Worm (Caenorhabditis elegans) whole organism, L4 larva: ENCODE results near the gene set-15.

Source experiments
- D1046.2 ChIP-seq: fragments of 200-800 bp; sonication (Bioruptor generic); IDR thresholded peaks from 2 replicates; pipeline ENCODE4 v1.3.6; 2022; ENCODE audit warnings: missing genetic modification characterization, missing compliant biosample characterization
- F10B5.3 ChIP-seq: sonication (generic microtip); optimal IDR thresholded peaks from 2 replicates; lab custom pipeline; 2016; ENCODE audit warnings: mild to moderate bottlenecking, missing genetic modification characterization, missing compliant biosample characterization
- F26F4.8 ChIP-seq: fragments of 200-800 bp; sonication (Bioruptor generic); conservative IDR thresholded peaks from 2 replicates; pipeline ENCODE4 v1.3.6; 2022; ENCODE audit warnings: missing genetic modification characterization, missing compliant biosample characterization
- F37D6.2 ChIP-seq: sonication (generic microtip); optimal IDR thresholded peaks from 2 replicates; lab custom pipeline; 2016; ENCODE audit warnings: mild to moderate bottlenecking, missing genetic modification characterization, missing compliant biosample characterization
- F44E2.7 ChIP-seq: fragments of 200-800 bp; sonication (Bioruptor generic); IDR thresholded peaks from 2 replicates; pipeline ENCODE4 v2.1.2; 2022; ENCODE audit warnings: missing genetic modification characterization, missing compliant biosample characterization
- F49E8.2 ChIP-seq: sonication (generic microtip); optimal IDR thresholded peaks from 2 replicates; lab custom pipeline; 2016; ENCODE audit warnings: missing compliant biosample characterization, mild to moderate bottlenecking, missing genetic modification characterization, borderline replicate concordance
- R02D3.7 ChIP-seq: fragments of 150-350 bp; sonication (generic microtip); optimal IDR thresholded peaks from 3 replicates; lab custom pipeline; 2014; ENCODE audit warnings: missing biosample characterization, missing genetic modification characterization
- Y48G9A.11 ChIP-seq: fragments of 200-800 bp; sonication (Bioruptor generic); IDR thresholded peaks from 2 replicates; pipeline ENCODE4 v1.3.6; 2022; ENCODE audit warnings: missing genetic modification reagents, missing genetic modification characterization, missing compliant biosample characterization
- aha-1 ChIP-seq: fragments of 150-350 bp; peaks from one replicate; lab custom pipeline; 2014; ENCODE audit warnings: missing biosample characterization, missing genetic modification characterization
- arid-1 ChIP-seq: fragments of 200-800 bp; sonication (Bioruptor generic); conservative IDR thresholded peaks from 2 replicates; pipeline ENCODE4 v1.3.6; 2022; ENCODE audit warnings: missing genetic modification reagents, missing genetic modification characterization, missing compliant biosample characterization
- attf-4 ChIP-seq: sonication (generic microtip); optimal IDR thresholded peaks from 3 replicates; lab custom pipeline; 2017; ENCODE audit warnings: missing biosample characterization, missing genetic modification characterization
- ceh-20 ChIP-seq: fragments of 200-800 bp; sonication (Bioruptor generic); IDR thresholded peaks from 2 replicates; pipeline ENCODE4 v1.3.6; 2022; ENCODE audit warnings: missing genetic modification reagents, missing genetic modification characterization, missing compliant biosample characterization
- ceh-44 ChIP-seq: fragments of 200-800 bp; sonication (Bioruptor generic); IDR thresholded peaks from 2 replicates; pipeline ENCODE4 v1.3.6; 2022; ENCODE audit warnings: missing genetic modification reagents, missing genetic modification characterization, missing compliant biosample characterization
- ceh-62 ChIP-seq: sonication (generic microtip); optimal IDR thresholded peaks from 2 replicates; lab custom pipeline; 2017; ENCODE audit warnings: missing biosample characterization, missing genetic modification characterization
- cey-2 ChIP-seq: sonication (generic microtip); optimal IDR thresholded peaks from 3 replicates; lab custom pipeline; 2017; ENCODE audit warnings: missing genetic modification characterization, mild to moderate bottlenecking, missing compliant biosample characterization, antibody characterized with exemption, borderline replicate concordance; ENCODE audit not compliant: insufficient read depth
- ctbp-1 ChIP-seq: fragments of 200-800 bp; sonication (Bioruptor generic); IDR thresholded peaks from 2 replicates; pipeline ENCODE4 v1.3.6; 2022; ENCODE audit warnings: missing genetic modification reagents, missing genetic modification characterization, missing compliant biosample characterization
- daf-8 ChIP-seq: fragments of 200-800 bp; sonication (Bioruptor generic); IDR thresholded peaks from 2 replicates; pipeline ENCODE4 v1.3.6; 2022; ENCODE audit warnings: missing genetic modification characterization, missing compliant biosample characterization
- dmd-6 ChIP-seq: fragments of 200-800 bp; sonication (Bioruptor generic); IDR thresholded peaks from 2 replicates; pipeline ENCODE4 v1.3.6; 2022; ENCODE audit warnings: missing genetic modification reagents, missing genetic modification characterization, missing compliant biosample characterization
- fos-1 ChIP-seq: fragments of 150-350 bp; optimal IDR thresholded peaks from 2 replicates; lab custom pipeline; 2014; ENCODE audit warnings: missing biosample characterization, missing genetic modification characterization
- gei-8 ChIP-seq: fragments of 200-800 bp; sonication (Bioruptor generic); optimal IDR thresholded peaks from 2 replicates; lab custom pipeline; 2018; ENCODE audit warnings: mild to moderate bottlenecking, missing genetic modification characterization, missing compliant biosample characterization
- hmg-1.1 ChIP-seq: fragments of 200-800 bp; sonication (Bioruptor generic); IDR thresholded peaks from 2 replicates; pipeline ENCODE4 v1.3.6; 2022; ENCODE audit warnings: missing genetic modification reagents, missing genetic modification characterization, missing compliant biosample characterization
- lim-7 ChIP-seq: fragments of 200-800 bp; sonication (Bioruptor generic); IDR thresholded peaks from 2 replicates; pipeline ENCODE4 v1.3.6; 2022; ENCODE audit warnings: missing genetic modification characterization, missing compliant biosample characterization
- lin-1 ChIP-seq: fragments of 200-800 bp; sonication (Bioruptor generic); IDR thresholded peaks from 2 replicates; pipeline ENCODE4 v1.3.6; 2022; ENCODE audit warnings: missing genetic modification reagents, missing genetic modification characterization, missing compliant biosample characterization
- lin-15B ChIP-seq: fragments of 150-350 bp; sonication (generic microtip); optimal IDR thresholded peaks from 3 replicates; lab custom pipeline; 2014; ENCODE audit warnings: missing biosample characterization, missing genetic modification characterization
- lin-38 ChIP-seq: fragments of 200-800 bp; sonication (Bioruptor generic); IDR thresholded peaks from 2 replicates; pipeline ENCODE4 v1.3.6; 2022; ENCODE audit warnings: missing genetic modification reagents, missing genetic modification characterization, missing compliant biosample characterization
- lin-39 ChIP-seq: fragments of 150-350 bp; optimal IDR thresholded peaks from 2 replicates; lab custom pipeline; 2014; ENCODE audit warnings: missing biosample characterization, missing genetic modification reagents, missing genetic modification characterization
- lir-3 ChIP-seq: sonication (generic microtip); optimal IDR thresholded peaks from 2 replicates; lab custom pipeline; 2016; ENCODE audit warnings: mild to moderate bottlenecking, missing genetic modification characterization, missing compliant biosample characterization
- madf-5 ChIP-seq, 2 experiments: fragments of 200-800 bp; sonication (Bioruptor generic); IDR thresholded peaks; 2 replicates each; pipeline ENCODE4 v1.3.6; 2022; ENCODE audit warnings: missing compliant biosample characterization in 2 of 2, missing genetic modification characterization in 2 of 2
- mxl-3 ChIP-seq: fragments of 200-800 bp; sonication (Bioruptor generic); optimal IDR thresholded peaks from 2 replicates; lab custom pipeline; 2018; ENCODE audit warnings: mild to moderate bottlenecking, missing genetic modification characterization, missing compliant biosample characterization
- nhr-10 ChIP-seq: fragments of 150-350 bp; optimal IDR thresholded peaks from 2 replicates; lab custom pipeline; 2014; ENCODE audit warnings: missing biosample characterization, missing genetic modification characterization
- nhr-102 ChIP-seq: sonication (generic microtip); optimal IDR thresholded peaks from 2 replicates; lab custom pipeline; 2016; ENCODE audit warnings: mild to moderate bottlenecking, missing genetic modification characterization, moderate library complexity, missing compliant biosample characterization
- nhr-11 ChIP-seq: fragments of 150-350 bp; optimal IDR thresholded peaks from 2 replicates; lab custom pipeline; 2014; ENCODE audit warnings: missing biosample characterization, missing genetic modification characterization
- nhr-111 ChIP-seq: fragments of 200-800 bp; sonication (Bioruptor generic); optimal IDR thresholded peaks from 2 replicates; lab custom pipeline; 2018; ENCODE audit warnings: mild to moderate bottlenecking, missing genetic modification characterization, missing compliant biosample characterization
- nhr-42 ChIP-seq: fragments of 200-800 bp; sonication (Bioruptor generic); IDR thresholded peaks from 2 replicates; pipeline ENCODE4 v1.3.6; 2022; ENCODE audit warnings: missing genetic modification characterization, missing compliant biosample characterization
- nhr-48 ChIP-seq: sonication (generic microtip); optimal IDR thresholded peaks from 2 replicates; lab custom pipeline; 2016; ENCODE audit warnings: mild to moderate bottlenecking, missing genetic modification characterization, missing compliant biosample characterization
- php-3 ChIP-seq: fragments of 200-800 bp; sonication (Bioruptor generic); IDR thresholded peaks from 2 replicates; pipeline ENCODE4 v1.3.6; 2022; ENCODE audit warnings: missing genetic modification reagents, missing genetic modification characterization, missing compliant biosample characterization
- saeg-2 ChIP-seq: fragments of 200-800 bp; sonication (Bioruptor generic); IDR thresholded peaks from 2 replicates; pipeline ENCODE4 v1.3.6; 2022; ENCODE audit warnings: missing genetic modification reagents, missing genetic modification characterization, missing compliant biosample characterization
- sdz-12 ChIP-seq: fragments of 200-800 bp; sonication (Bioruptor generic); optimal IDR thresholded peaks from 2 replicates; lab custom pipeline; 2018; ENCODE audit warnings: mild to moderate bottlenecking, missing genetic modification characterization, missing compliant biosample characterization
- set-16 ChIP-seq: fragments of 200-800 bp; sonication (Bioruptor generic); IDR thresholded peaks from 2 replicates; pipeline ENCODE4 v1.3.6; 2022; ENCODE audit warnings: missing genetic modification reagents, missing genetic modification characterization, missing compliant biosample characterization
- snpc-1.2 ChIP-seq: fragments of 200-800 bp; sonication (Bioruptor generic); IDR thresholded peaks from 2 replicates; pipeline ENCODE4 v1.3.6; 2022; ENCODE audit warnings: missing genetic modification reagents, missing genetic modification characterization, missing compliant biosample characterization
- spr-1 ChIP-seq: sonication (generic microtip); optimal IDR thresholded peaks from 2 replicates; lab custom pipeline; 2016; ENCODE audit warnings: mild to moderate bottlenecking, missing genetic modification characterization, missing compliant biosample characterization
- spr-3 ChIP-seq: fragments of 200-800 bp; sonication (Bioruptor generic); optimal IDR thresholded peaks from 2 replicates; lab custom pipeline; 2018; ENCODE audit warnings: mild to moderate bottlenecking, missing genetic modification characterization, missing compliant biosample characterization
- tag-97 ChIP-seq: fragments of 200-800 bp; sonication (Bioruptor generic); IDR thresholded peaks from 2 replicates; pipeline ENCODE4 v1.3.6; 2022; ENCODE audit warnings: missing genetic modification characterization, missing compliant biosample characterization
- tra-1 ChIP-seq: fragments of 200-800 bp; sonication (Bioruptor generic); IDR thresholded peaks from 2 replicates; pipeline ENCODE4 v1.3.6; 2022; ENCODE audit warnings: missing genetic modification reagents, missing genetic modification characterization, missing compliant biosample characterization
- vab-7 ChIP-seq: fragments of 200-800 bp; sonication (Bioruptor generic); IDR thresholded peaks from 2 replicates; pipeline ENCODE4 v1.3.6; 2022; ENCODE audit warnings: missing genetic modification reagents, missing genetic modification characterization, missing compliant biosample characterization
- zfp-2 ChIP-seq: sonication (generic microtip); optimal IDR thresholded peaks from 2 replicates; lab custom pipeline; 2016; ENCODE audit warnings: mild to moderate bottlenecking, missing genetic modification characterization, missing compliant biosample characterization

The set-15 gene

ce11 chrIV:4749728-4750278, 30.2 kb downstream of the set-15 start, which contains the start of the genes rpl-20 and Y17G9B.5 (continued):
- TF ChIP-seq lin-38 (GFP tag; lab: Robert Waterston, UW) (peak; percentile 100), F49E8.2 (tag; lab: Kevin White, UChicago) (peak; percentile 98), lin-1 (GFP tag; lab: Robert Waterston, UW) (peak; percentile 99), lin-15B (tag; lab: Kevin White, UChicago) (peak; percentile 99), attf-4 (tag; lab: Kevin White, UChicago) (peak; percentile 80), F26F4.8 (GFP tag; lab: Robert Waterston, UW) (no peak), saeg-2 (GFP tag; lab: Robert Waterston, UW) (peak; percentile 99), cey-2 (tag; lab: Kevin White, UChicago) (peak; percentile 93), ctbp-1 (GFP tag; lab: Robert Waterston, UW) (peak; percentile 99), Y48G9A.11 (peak; percentile 95), aha-1 (tag; lab: Kevin White, UChicago) (peak; percentile 99), fos-1 (tag; lab: Kevin White, UChicago) (peak; percentile 94), tag-97 (peak; percentile 94; the same call in 1 of the 2 replicates)
- TF ChIP-seq, all 104 proteins: peak for 100

DNA sequence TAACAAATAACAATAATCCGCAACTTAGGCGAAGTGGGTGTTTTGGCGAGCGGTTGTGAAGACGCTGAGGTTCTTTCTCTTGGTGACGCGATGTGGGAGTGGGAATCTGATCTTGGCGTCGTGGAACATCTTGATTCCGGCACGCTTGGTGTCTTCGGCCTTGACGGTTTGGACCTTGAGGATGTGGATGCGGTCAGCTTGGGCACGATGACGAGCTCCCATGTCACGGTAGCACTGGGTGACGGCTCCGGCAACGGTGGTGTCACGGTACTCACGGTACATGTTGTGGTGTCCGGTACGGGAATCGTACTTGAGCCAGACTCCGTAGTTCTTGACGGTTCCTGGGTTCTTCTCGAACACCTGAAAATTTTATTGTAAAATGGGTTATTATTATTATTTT, 30.9 kb downstream of the set-15 start:
- TF ChIP-seq set-16 (GFP tag; lab: Robert Waterston, UW), result peak; percentile 69
- no peak for TF ChIP-seq nhr-10 (tag; lab: Kevin White, UChicago)
- TF ChIP-seq aha-1 (tag; lab: Kevin White, UChicago), result peak; percentile 29
- peak; percentile 48; the same call in 1 of the 2 replicates for TF ChIP-seq lim-7 (GFP tag; lab: Robert Waterston, UW)
- TF ChIP-seq nhr-48 (tag; lab: Kevin White, UChicago), result no peak
- no peak; the same call in 1 of the 2 replicates for TF ChIP-seq snpc-1.2
- no peak for TF ChIP-seq nhr-111 (GFP tag; lab: Kevin White, UChicago)
- TF ChIP-seq R02D3.7, result no peak
- TF ChIP-seq ceh-20 (GFP tag; lab: Robert Waterston, UW), result no peak
- TF ChIP-seq D1046.2, result no peak
- TF ChIP-seq ceh-44 (GFP tag; lab: Robert Waterston, UW), result 0 out of 2 replicates have a peak, but pooled peaks have one; percentile 46
- 0 out of 2 replicates have a peak, but pooled peaks have one; percentile 20 for TF ChIP-seq F44E2.7 (GFP tag; lab: Robert Waterston, UW)
- TF ChIP-seq mxl-3, result no peak
- no peak for TF ChIP-seq zfp-2 (tag; lab: Kevin White, UChicago)
- TF ChIP-seq ceh-62 (tag; lab: Kevin White, UChicago), result no peak
- TF ChIP-seq madf-5 (GFP tag; IDR thresholded peaks at IDR 0.05; lab: Robert Waterston, UW), result no peak
- TF ChIP-seq daf-8 (GFP tag; lab: Robert Waterston, UW), result no peak
- TF ChIP-seq vab-7 (GFP tag; lab: Robert Waterston, UW), result no peak
- no peak for TF ChIP-seq spr-1
- TF ChIP-seq lin-39 (tag; lab: Kevin White, UChicago), result no peak

ce11 chrIV:4748408-4749105, 31.5 kb downstream of the set-15 start, which contains the start of gene cyc-2.1:
TSS of gene cyc-2.1 (minus strand) at chrIV:4749012.
- peak; percentile 51; the same call in 1 of the 2 replicates for TF ChIP-seq hmg-1.1 (GFP tag; lab: Robert Waterston, UW)
- no peak for TF ChIP-seq spr-3 (GFP tag; lab: Kevin White, UChicago)
- peak; percentile 63 for TF ChIP-seq dmd-6
- TF ChIP-seq sdz-12, result no peak
- no peak for TF ChIP-seq gei-8
- peak; percentile 1 for TF ChIP-seq F37D6.2
- no peak for TF ChIP-seq nhr-42 (GFP tag; lab: Robert Waterston, UW)
- TF ChIP-seq lir-3 (tag; lab: Kevin White, UChicago), result no peak
- TF ChIP-seq F10B5.3, result no peak
- peak; percentile 11 for TF ChIP-seq zfp-2 (tag; lab: Kevin White, UChicago)
- peak; percentile 63; the same call in 1 of the 2 replicates for TF ChIP-seq lin-1 (GFP tag; lab: Robert Waterston, UW)
- peak; percentile 85 for TF ChIP-seq F49E8.2 (tag; lab: Kevin White, UChicago)
- peak; percentile 47 for TF ChIP-seq nhr-102 (tag; lab: Kevin White, UChicago)
- peak; percentile 15 for TF ChIP-seq spr-1
- peak; percentile 71 for TF ChIP-seq arid-1 (GFP tag; lab: Robert Waterston, UW)
- peak; percentile 52 for TF ChIP-seq nhr-11
- 0 out of 2 replicates have a peak, but pooled peaks have one; percentile 44 for TF ChIP-seq ctbp-1 (GFP tag; lab: Robert Waterston, UW)
- peak; percentile 10; the same call in 1 of the 2 replicates for TF ChIP-seq tra-1 (GFP tag; lab: Robert Waterston, UW)
- 0 out of 2 replicates have a peak, but pooled peaks have one; percentile 9 for TF ChIP-seq php-3
- no peak for TF ChIP-seq tag-97
